Fruit fly (Drosophila melanogaster) Kc167 (cell line): Measurements from ENCODE around the gene spn-D.

Source experiments
- Myc ChIP-seq: fragments of >200 bp; optimal IDR thresholded peaks from 2 replicates; lab custom pipeline; 2017; ENCODE audit warnings: missing external identifiers
- Sin3A ChIP-seq: fragments of >200 bp; optimal IDR thresholded peaks from 2 replicates; lab custom pipeline; 2018; ENCODE audit warnings: missing external identifiers
- h ChIP-seq: fragments of >200 bp; optimal IDR thresholded peaks from 3 replicates; lab custom pipeline; 2018; ENCODE audit warnings: missing external identifiers
- insv ChIP-seq: fragments of >200 bp; optimal IDR thresholded peaks from 3 replicates; lab custom pipeline; 2018; ENCODE audit warnings: missing external identifiers
- psq ChIP-seq: fragments of >200 bp; optimal IDR thresholded peaks from 2 replicates; lab custom pipeline; 2017; ENCODE audit warnings: missing external identifiers
- ttk ChIP-seq: sonication (Bioruptor generic); optimal IDR thresholded peaks from 2 replicates; lab custom pipeline; 2017; ENCODE audit warnings: missing external identifiers

Gene spn-D

DNA sequence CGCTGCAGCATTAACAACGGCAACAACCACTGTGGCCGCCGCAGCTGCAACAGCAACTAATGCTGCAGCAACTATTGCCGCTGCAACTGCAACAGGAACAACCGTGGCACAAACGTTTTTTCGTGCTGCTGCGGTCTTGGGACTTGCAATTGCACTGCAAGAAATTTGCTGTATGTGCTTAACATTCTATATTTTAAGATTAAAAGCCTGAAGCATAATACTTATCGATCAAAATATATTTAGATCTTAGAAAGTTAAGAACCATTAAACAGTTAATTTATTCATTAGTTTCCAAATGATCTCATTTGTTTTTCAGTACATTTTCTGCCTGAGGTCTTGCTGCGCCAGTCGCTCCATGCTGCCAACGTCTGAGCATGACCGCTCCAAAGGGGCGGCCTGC is 15.6 kb downstream of the spn-D start:
- no peak for TF ChIP-seq Sin3A (lab: Kevin White, UChicago)
- TF ChIP-seq insv (lab: Kevin White, UChicago), result no peak
- no peak for TF ChIP-seq h (lab: Kevin White, UChicago)
- no peak for TF ChIP-seq Myc (lab: Kevin White, UChicago)
- TF ChIP-seq psq (lab: Kevin White, UChicago), result no peak
- TF ChIP-seq ttk (lab: Kevin White, UChicago), result no peak

DNA sequence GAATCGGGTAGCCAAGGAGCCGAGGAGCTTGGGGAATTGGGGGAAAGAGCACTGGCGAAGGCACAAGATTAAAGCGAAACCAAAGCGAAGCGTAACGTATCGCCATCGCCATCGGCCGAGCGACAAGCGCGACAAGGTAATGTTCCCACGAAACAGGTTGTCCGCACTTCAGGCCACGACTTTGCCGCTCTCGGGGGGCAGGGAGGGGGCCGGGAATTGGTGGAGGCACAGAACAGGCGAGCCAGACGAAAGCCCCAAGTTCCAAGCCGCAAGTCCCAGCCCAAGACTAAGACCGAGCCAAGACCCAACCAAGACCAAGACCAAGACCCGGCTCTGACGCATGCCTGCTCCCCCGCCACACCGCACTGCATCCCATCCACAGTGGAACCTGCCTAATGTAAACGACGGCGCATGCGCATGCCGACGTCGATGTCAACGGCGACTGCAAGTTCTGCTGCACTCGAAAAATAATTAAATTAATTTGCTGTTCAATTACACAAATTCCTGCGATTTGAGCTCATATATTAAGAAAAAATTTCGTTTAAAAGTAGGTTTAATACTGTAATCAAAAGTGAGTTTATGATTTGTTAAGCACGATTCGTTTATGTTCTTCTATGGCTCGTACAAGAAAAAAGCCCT is 20.5 kb downstream of the spn-D start:
- no peak for TF ChIP-seq psq (lab: Kevin White, UChicago)

DNA sequence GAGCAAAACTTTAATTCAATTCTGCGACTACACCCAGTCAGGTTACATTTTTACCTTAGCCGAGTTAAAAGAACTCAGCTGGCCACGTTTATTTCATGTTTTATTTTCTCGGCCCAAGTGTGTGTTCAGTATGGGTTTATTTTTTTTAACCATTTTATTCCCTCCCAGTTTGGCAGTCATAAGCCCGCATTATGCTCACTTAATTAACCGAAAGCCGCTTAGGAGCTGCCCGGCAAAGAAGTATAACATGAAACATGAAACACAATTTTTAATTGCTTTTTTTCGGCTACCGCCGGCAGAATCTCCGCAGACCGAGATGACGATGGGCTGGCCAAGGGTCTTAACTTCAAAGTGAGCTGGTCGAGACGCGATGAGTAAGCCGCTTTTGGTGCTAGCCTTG is 21.3 kb downstream of the spn-D start:
- TF ChIP-seq Sin3A (lab: Kevin White, UChicago) (no peak), Myc (lab: Kevin White, UChicago) (no peak), psq (lab: Kevin White, UChicago) (no peak), h (lab: Kevin White, UChicago) (no peak), insv (lab: Kevin White, UChicago) (no peak), ttk (lab: Kevin White, UChicago) (no peak)

DNA sequence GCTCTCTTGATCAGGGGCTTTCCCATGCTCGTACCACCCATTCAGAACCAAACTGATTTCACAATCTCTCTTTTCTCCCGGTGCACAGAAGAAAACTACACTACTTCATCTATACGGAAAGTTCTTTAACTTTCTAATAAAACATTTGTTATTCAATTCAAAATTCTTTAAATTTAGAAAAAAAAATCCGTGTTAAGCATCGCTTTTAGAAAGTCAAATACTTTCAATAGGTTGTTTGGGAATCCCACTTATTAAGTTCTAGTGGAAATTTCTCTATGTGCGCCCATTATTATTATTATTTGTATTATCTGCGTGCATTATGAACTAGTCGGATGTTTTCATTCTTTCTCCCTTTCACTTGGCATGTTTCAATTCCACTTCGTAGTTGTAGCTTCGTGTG is 27.6 kb downstream of the spn-D start:
- TF ChIP-seq ttk (lab: Kevin White, UChicago) (no peak), psq (lab: Kevin White, UChicago) (no peak), insv (lab: Kevin White, UChicago) (no peak), Myc (lab: Kevin White, UChicago) (no peak), Sin3A (lab: Kevin White, UChicago) (no peak), h (lab: Kevin White, UChicago) (no peak)

DNA sequence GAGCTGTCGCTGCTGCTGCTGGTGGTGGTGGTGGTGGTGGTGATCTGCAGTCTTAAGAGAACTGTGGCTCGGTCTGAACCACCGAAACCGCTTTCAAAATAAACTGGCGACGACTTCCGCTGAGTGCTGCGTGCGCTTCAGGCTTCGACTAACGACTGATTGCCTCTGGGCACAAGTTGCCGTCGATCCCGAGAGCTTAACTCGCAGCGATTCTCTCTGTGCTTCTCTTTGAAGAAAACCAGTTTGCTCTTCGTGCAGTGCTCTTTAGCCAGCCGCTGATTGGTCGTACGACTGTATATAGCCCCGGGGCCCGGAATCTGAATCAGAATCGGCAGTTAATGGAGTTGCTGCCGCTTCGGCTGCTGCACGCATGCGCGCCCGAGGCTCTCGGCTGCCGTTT is 28.6 kb downstream of the spn-D start, which contains the start of gene Ser:
Gene Ser (minus strand): TSS at position 162 of the 400 bp plus-strand sequence.
- TF ChIP-seq Myc (lab: Kevin White, UChicago) (no peak), ttk (lab: Kevin White, UChicago) (no peak), psq (lab: Kevin White, UChicago) (no peak), Sin3A (lab: Kevin White, UChicago) (no peak), insv (lab: Kevin White, UChicago) (no peak), h (lab: Kevin White, UChicago) (no peak)

DNA sequence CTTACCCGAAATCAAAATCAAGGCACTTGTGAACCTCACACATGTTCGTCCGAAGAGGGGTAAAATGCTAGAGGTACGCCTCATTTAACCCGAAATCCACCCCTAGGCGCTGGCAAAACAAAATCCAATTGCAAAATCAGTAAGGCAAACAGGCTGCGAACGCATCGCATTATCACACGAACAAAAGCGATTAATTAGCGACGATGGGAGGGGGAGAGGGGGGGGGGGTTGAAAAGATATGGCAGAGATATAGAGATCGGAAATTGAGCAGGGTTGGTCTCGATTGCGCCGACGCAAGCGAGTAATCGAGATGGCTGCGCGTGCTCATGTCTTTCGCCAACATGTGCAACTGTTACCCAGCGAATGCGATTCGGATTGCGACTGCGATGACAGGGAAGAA is 31.4 kb downstream of the spn-D start:
- TF ChIP-seq h (lab: Kevin White, UChicago) (no peak), ttk (lab: Kevin White, UChicago) (no peak), insv (lab: Kevin White, UChicago) (no peak), Myc (lab: Kevin White, UChicago) (no peak), psq (lab: Kevin White, UChicago) (no peak), Sin3A (lab: Kevin White, UChicago) (no peak)

DNA sequence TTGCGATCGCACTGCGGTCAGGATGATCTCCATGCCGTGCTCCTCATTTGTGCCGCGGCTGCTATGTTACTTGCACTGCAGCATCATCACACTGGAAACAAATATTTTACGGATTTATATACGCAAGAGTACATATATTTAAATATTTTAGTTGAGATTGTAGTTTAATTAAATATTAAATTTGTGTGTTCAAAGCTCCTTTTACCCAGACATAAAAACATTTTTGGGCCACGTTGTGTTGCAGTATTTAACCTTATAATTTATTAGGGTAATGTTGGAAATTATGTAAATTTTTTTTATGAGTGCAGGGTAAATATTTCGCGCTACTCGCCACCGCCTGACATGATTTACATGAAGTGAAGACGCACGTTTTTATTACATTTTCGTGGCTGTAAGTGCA is 32.1 kb downstream of the spn-D start:
- no peak for TF ChIP-seq Sin3A (lab: Kevin White, UChicago)
- TF ChIP-seq ttk (lab: Kevin White, UChicago), result no peak

DNA sequence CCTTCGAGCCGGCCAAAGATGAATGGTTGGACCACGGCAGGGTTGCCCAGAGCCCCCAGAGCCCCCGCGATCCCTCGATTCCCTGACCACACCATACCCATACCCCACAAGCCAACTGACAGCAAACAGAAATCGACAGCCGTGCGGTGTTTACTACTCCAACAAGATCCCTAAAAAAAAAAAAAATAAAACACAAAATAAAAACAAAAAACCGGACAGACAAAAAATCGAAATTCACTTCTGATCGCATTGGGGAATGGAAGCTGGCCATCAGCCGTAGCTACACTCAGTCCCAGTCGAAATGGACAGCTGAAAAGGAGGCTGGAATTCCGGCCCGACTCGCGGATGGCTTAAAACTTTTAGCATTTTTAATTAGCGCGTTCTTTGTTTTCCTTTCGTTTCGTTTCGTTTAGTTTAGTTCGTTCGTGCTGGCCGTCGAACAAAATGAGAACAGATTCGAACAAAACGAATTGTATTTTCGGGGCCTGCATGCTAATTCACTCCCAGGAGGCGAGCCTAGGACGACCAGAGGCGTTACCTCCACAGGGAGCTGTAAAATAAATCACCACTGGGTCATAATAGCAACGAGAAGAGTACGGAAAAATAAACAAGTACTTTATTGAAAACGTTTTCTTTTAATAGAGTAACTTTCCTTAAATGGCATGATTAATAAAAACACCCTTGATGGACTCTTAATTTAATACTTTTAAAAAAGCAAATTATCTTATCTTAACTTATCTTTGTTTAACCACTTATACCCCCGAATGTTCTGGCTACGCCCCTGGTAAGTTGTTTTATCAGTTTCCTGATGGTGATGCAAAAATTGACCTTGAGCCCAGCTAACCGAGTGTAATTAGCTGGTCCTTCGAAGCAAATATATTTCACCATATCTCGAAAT is 33.6 kb downstream of the spn-D start:
- no peak for TF ChIP-seq Sin3A (lab: Kevin White, UChicago)
- no peak for TF ChIP-seq psq (lab: Kevin White, UChicago)
- TF ChIP-seq Myc (lab: Kevin White, UChicago), result no peak
- TF ChIP-seq h (lab: Kevin White, UChicago), result no peak
- TF ChIP-seq ttk (lab: Kevin White, UChicago), result no peak
- TF ChIP-seq insv (lab: Kevin White, UChicago), result no peak

DNA sequence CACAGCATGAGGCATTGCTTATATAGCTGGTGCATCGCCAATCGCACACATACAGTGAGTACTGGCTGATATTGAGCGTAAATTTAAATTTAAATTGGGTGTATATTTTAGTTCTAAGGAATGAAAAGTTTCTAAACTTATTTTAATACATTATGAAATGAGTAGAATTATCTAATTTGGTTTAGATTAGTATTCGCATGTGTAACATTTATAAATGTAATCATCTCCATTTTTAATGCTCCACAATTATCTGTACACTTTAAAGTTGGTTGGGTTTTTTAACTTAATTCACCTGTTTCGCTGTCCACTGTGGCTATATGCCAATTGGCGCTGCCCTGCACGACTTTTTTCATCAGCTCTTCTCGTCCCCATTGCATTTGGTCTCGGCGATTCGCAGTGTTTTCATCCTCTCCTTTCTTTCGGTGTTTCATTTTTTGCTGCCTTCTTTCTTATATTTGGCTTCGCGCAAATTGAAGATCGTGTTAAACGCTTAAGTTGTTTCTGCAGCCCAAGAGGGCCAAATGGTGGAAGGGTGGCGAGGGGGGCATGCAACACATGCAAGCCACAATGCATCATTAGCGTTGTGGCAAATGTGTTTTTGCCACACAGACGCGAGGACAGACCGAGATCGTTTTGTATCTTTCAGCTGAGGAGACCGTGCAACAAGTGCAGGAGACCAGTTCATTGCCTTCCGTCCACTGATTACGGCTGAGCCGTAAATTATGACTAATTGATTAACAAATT is 36.2 kb downstream of the spn-D start:
- TF ChIP-seq psq (lab: Kevin White, UChicago) (no peak), Myc (lab: Kevin White, UChicago) (no peak), Sin3A (lab: Kevin White, UChicago) (no peak), h (lab: Kevin White, UChicago) (no peak), ttk (lab: Kevin White, UChicago) (no peak), insv (lab: Kevin White, UChicago) (no peak)

DNA sequence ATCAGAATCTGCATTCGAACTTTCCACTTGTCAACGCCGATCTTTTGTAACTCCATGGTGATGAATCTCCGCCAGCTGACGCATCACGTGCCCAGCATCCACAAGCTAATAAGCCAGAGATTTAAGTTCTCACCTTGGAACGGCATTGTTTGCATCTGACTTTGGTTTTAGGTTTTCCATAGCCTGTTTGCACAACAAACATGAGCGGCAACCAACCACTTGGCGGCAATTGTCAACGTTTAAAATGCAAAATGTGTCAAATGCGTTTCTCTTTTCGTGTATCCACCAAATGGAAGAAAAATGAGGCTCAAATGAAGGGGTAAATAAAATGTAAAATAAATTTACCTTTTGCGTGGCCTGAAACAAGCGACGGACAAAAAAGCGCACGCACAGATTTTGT is 36.8 kb downstream of the spn-D start:
- TF ChIP-seq Myc (lab: Kevin White, UChicago), result no peak
- TF ChIP-seq insv (lab: Kevin White, UChicago), result no peak
- no peak for TF ChIP-seq psq (lab: Kevin White, UChicago)
- TF ChIP-seq h (lab: Kevin White, UChicago), result no peak
- TF ChIP-seq Sin3A (lab: Kevin White, UChicago), result no peak

DNA sequence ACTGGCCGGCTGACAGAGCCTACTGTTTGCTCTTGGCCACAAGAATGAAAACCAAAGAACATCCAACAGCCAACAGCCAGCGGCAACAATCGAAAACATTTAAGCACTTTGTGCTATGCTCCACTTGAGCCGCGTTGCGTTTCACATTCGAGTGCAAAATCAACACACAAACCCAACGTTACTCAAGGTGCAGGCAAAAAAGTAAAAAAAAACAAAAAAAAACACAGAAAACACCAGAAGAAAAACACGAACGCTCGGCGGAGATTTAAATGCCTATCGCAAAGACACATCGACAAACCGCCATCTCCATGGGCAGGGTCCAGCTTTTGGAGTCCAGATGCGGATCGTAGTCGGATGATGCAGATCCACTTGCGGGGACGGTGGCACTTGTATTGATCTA is 38.3 kb downstream of the spn-D start:
- TF ChIP-seq psq (lab: Kevin White, UChicago) (no peak), ttk (lab: Kevin White, UChicago) (no peak), h (lab: Kevin White, UChicago) (no peak)
